Worm (Caenorhabditis elegans) whole organism, early embryonic: Measurements from ENCODE around the gene F26F4.12.

Experiments
- ama-1 ChIP-seq: fragments of 150-350 bp; optimal IDR thresholded peaks from 2 replicates; lab custom pipeline; 2014
- ceh-13 ChIP-seq: fragments of 200-800 bp; sonication (Bioruptor generic); optimal IDR thresholded peaks from 2 replicates; lab custom pipeline; 2018; ENCODE audit warnings: mild to moderate bottlenecking, missing genetic modification characterization, missing compliant biosample characterization
- ets-7 ChIP-seq: sonication (generic microtip); optimal IDR thresholded peaks from 2 replicates; lab custom pipeline; 2016; ENCODE audit warnings: missing genotype, missing genetic modification characterization, missing compliant biosample characterization
- flt-1 ChIP-seq: fragments of 200-800 bp; sonication (Bioruptor generic); IDR thresholded peaks from 2 replicates; pipeline ENCODE4 v1.3.6; 2022; ENCODE audit warnings: missing genetic modification characterization, missing compliant biosample characterization
- hmg-4 ChIP-seq: fragments of 200-800 bp; sonication (Bioruptor generic); optimal IDR thresholded peaks from 2 replicates; lab custom pipeline; 2018; ENCODE audit warnings: mild to moderate bottlenecking, missing genetic modification characterization, missing compliant biosample characterization
- hnd-1 ChIP-seq: sonication (generic microtip); optimal IDR thresholded peaks from 2 replicates; lab custom pipeline; 2016; ENCODE audit warnings: missing genetic modification characterization, missing compliant biosample characterization
- tbx-11 ChIP-seq: fragments of 200-800 bp; sonication (Bioruptor generic); IDR thresholded peaks from 2 replicates; pipeline ENCODE4 v1.3.6; 2022; ENCODE audit warnings: missing genetic modification characterization, missing compliant biosample characterization

- TF ChIP-seq ceh-13 (GFP tag; lab: Kevin White, UChicago) (no peak), hmg-4 (no peak), flt-1 (GFP tag; lab: Robert Waterston, UW) (no peak), ama-1 (no peak), hnd-1 (tag; lab: Kevin White, UChicago) (no peak), ets-7 (no peak), tbx-11 (GFP tag; lab: Robert Waterston, UW) (no peak)
Measured at ce11 chrIII:4937022-4937421, 27.2 kb upstream of the F26F4.12 start, which contains the start of gene fsn-1.
